Worm (Caenorhabditis elegans) whole organism, L1 larva: ENCODE measurements around the gene C02F12.5.

Experiments used
- C04F5.9 ChIP-seq: sonication (generic microtip); optimal IDR thresholded peaks from 2 replicates; lab custom pipeline; 2016; ENCODE audit warnings: missing genetic modification characterization, missing compliant biosample characterization
- C16A3.4 ChIP-seq: fragments of 150-350 bp; optimal IDR thresholded peaks from 2 replicates; lab custom pipeline; 2014; ENCODE audit warnings: missing biosample characterization, missing genetic modification characterization
- F16B12.6 ChIP-seq: fragments of 150-350 bp; optimal IDR thresholded peaks from 2 replicates; lab custom pipeline; 2014; ENCODE audit warnings: missing biosample characterization, missing genetic modification characterization
- Y116A8C.19 ChIP-seq: sonication (generic microtip); optimal IDR thresholded peaks from 2 replicates; lab custom pipeline; 2016; ENCODE audit warnings: missing compliant biosample characterization, missing genetic modification characterization, borderline replicate concordance
- alr-1 ChIP-seq: fragments of 200-800 bp; sonication (Bioruptor generic); optimal IDR thresholded peaks from 2 replicates; lab custom pipeline; 2018; ENCODE audit warnings: borderline replicate concordance, mild to moderate bottlenecking, missing genetic modification characterization, missing compliant biosample characterization
- aly-2 ChIP-seq: fragments of 150-350 bp; optimal IDR thresholded peaks from 2 replicates; lab custom pipeline; 2014; ENCODE audit warnings: missing biosample characterization, missing genetic modification characterization
- ceh-63 ChIP-seq: fragments of 200-800 bp; sonication (Bioruptor generic); optimal IDR thresholded peaks from 2 replicates; lab custom pipeline; 2018; ENCODE audit warnings: mild to moderate bottlenecking, missing genetic modification characterization, missing compliant biosample characterization
- ceh-8 ChIP-seq: fragments of 200-800 bp; sonication (Bioruptor generic); optimal IDR thresholded peaks from 2 replicates; lab custom pipeline; 2018; ENCODE audit warnings: mild to moderate bottlenecking, missing genetic modification characterization, moderate library complexity, missing compliant biosample characterization
- ceh-82 ChIP-seq, 3 experiments: fragments of 150-350 bp in 1 of 3; sonication (generic microtip) in 2 of 3; optimal IDR thresholded peaks; 2 replicates each; lab custom pipeline; 2014 to 2017; ENCODE audit warnings: missing biosample characterization in 3 of 3, missing genetic modification characterization in 3 of 3
- ceh-88 ChIP-seq: fragments of 200-800 bp; sonication (Bioruptor generic); IDR thresholded peaks from 2 replicates; pipeline ENCODE4 v1.3.6; 2022; ENCODE audit warnings: missing genetic modification characterization, missing compliant biosample characterization
- dpl-1 ChIP-seq, 3 experiments: fragments of 150-350 bp in 2 of 3; sonication (generic microtip) in 1 of 3; optimal IDR thresholded peaks; 2 replicates each; lab custom pipeline; 2014 to 2017; ENCODE audit warnings: missing biosample characterization in 3 of 3, missing genetic modification characterization in 3 of 3, missing genetic modification reagents in 3 of 3
- dsc-1 ChIP-seq: sonication (generic microtip); optimal IDR thresholded peaks from 2 replicates; lab custom pipeline; 2016; ENCODE audit warnings: mild to moderate bottlenecking, missing genetic modification characterization, missing compliant biosample characterization
- egl-27 ChIP-seq, 2 experiments: fragments of 150-350 bp in 1 of 2; sonication (generic microtip); optimal IDR thresholded peaks; 3 replicates each; lab custom pipeline; 2017 to 2018; ENCODE audit warnings: missing biosample characterization in 2 of 2, missing genetic modification characterization in 2 of 2, missing genetic modification reagents in 2 of 2
- elt-2 ChIP-seq: sonication (generic microtip); optimal IDR thresholded peaks from 2 replicates; lab custom pipeline; 2016; ENCODE audit warnings: missing genetic modification characterization, mild to moderate bottlenecking, inconsistent platforms, missing compliant biosample characterization, missing genetic modification reagents
- ets-5 ChIP-seq: fragments of 200-800 bp; sonication (Bioruptor generic); IDR thresholded peaks from 2 replicates; pipeline ENCODE4 v1.3.6; 2022; ENCODE audit warnings: missing genetic modification characterization, missing compliant biosample characterization
- fkh-10 ChIP-seq: sonication (generic microtip); optimal IDR thresholded peaks from 2 replicates; lab custom pipeline; 2017; ENCODE audit warnings: missing biosample characterization, missing genetic modification reagents, missing genetic modification characterization
- fkh-8 ChIP-seq: sonication (generic microtip); optimal IDR thresholded peaks from 2 replicates; lab custom pipeline; 2016; ENCODE audit warnings: mild to moderate bottlenecking, missing genetic modification characterization, missing compliant biosample characterization
- lin-35 ChIP-seq, 2 experiments: fragments of 150-350 bp; optimal IDR thresholded peaks; 2 replicates each; lab custom pipeline; 2014; ENCODE audit warnings: missing biosample characterization in 2 of 2, missing genetic modification characterization in 2 of 2, missing genetic modification reagents in 2 of 2
- lir-3 ChIP-seq: sonication (generic microtip); optimal IDR thresholded peaks from 2 replicates; lab custom pipeline; 2016; ENCODE audit warnings: mild to moderate bottlenecking, missing genetic modification characterization, moderate library complexity, missing compliant biosample characterization; ENCODE audit not compliant: poor library complexity
- lsy-2 ChIP-seq, 2 experiments: fragments of 150-350 bp; optimal IDR thresholded peaks; 2 replicates each; lab custom pipeline; 2014; ENCODE audit warnings: missing biosample characterization in 2 of 2, missing genetic modification characterization in 2 of 2
- mab-9 ChIP-seq: fragments of 200-800 bp; sonication (Bioruptor generic); IDR thresholded peaks from 2 replicates; pipeline ENCODE4 v1.3.6; 2022; ENCODE audit warnings: missing genetic modification reagents, missing genetic modification characterization, missing compliant biosample characterization
- mep-1 ChIP-seq: fragments of 150-350 bp; optimal IDR thresholded peaks from 2 replicates; lab custom pipeline; 2014; ENCODE audit warnings: missing biosample characterization, missing genetic modification characterization
- nhr-12 ChIP-seq: sonication (generic microtip); optimal IDR thresholded peaks from 2 replicates; lab custom pipeline; 2017; ENCODE audit warnings: missing biosample characterization, missing genetic modification characterization
- nhr-20 ChIP-seq: sonication (generic microtip); optimal IDR thresholded peaks from 2 replicates; lab custom pipeline; 2016; ENCODE audit warnings: mild to moderate bottlenecking, missing genetic modification characterization, missing compliant biosample characterization
- nhr-71 ChIP-seq: sonication (generic microtip); optimal IDR thresholded peaks from 2 replicates; lab custom pipeline; 2016; ENCODE audit warnings: mild to moderate bottlenecking, missing genetic modification characterization, moderate library complexity, missing compliant biosample characterization
- nhr-76 ChIP-seq: sonication (generic microtip); optimal IDR thresholded peaks from 2 replicates; lab custom pipeline; 2017; ENCODE audit warnings: missing biosample characterization, missing genetic modification characterization
- nhr-77 ChIP-seq: fragments of 150-350 bp; optimal IDR thresholded peaks from 2 replicates; lab custom pipeline; 2014; ENCODE audit warnings: missing biosample characterization, missing genetic modification characterization
- nhr-85 ChIP-seq: sonication (generic microtip); peaks from one replicate; lab custom pipeline; 2016; ENCODE audit warnings: missing genetic modification characterization, inconsistent platforms, missing compliant biosample characterization
- nhr-90 ChIP-seq: sonication (generic microtip); optimal IDR thresholded peaks from 2 replicates; lab custom pipeline; 2016; ENCODE audit warnings: mild to moderate bottlenecking, missing genetic modification characterization, missing compliant biosample characterization; ENCODE audit not compliant: poor library complexity
- snu-23 ChIP-seq: sonication (generic microtip); optimal IDR thresholded peaks from 2 replicates; lab custom pipeline; 2016; ENCODE audit warnings: missing genetic modification characterization, missing compliant biosample characterization
- sox-4 ChIP-seq: sonication (generic microtip); optimal IDR thresholded peaks from 2 replicates; lab custom pipeline; 2016; ENCODE audit warnings: missing genetic modification characterization, missing compliant biosample characterization
- tbx-2 ChIP-seq: sonication (generic microtip); optimal IDR thresholded peaks from 2 replicates; lab custom pipeline; 2016; ENCODE audit warnings: missing genetic modification characterization, missing compliant biosample characterization
- unc-30 ChIP-seq: sonication (generic microtip); optimal IDR thresholded peaks from 2 replicates; lab custom pipeline; 2017; ENCODE audit warnings: missing biosample characterization, missing genetic modification characterization
- unc-62 ChIP-seq: fragments of 150-350 bp; optimal IDR thresholded peaks from 2 replicates; lab custom pipeline; 2014; ENCODE audit warnings: missing biosample characterization, missing genetic modification reagents, missing genetic modification characterization
- vab-15 ChIP-seq: sonication (generic microtip); optimal IDR thresholded peaks from 2 replicates; lab custom pipeline; 2017; ENCODE audit warnings: missing genotype, mild to moderate bottlenecking, missing genetic modification characterization, missing compliant biosample characterization
- zag-1 ChIP-seq: fragments of 150-350 bp; optimal IDR thresholded peaks from 2 replicates; lab custom pipeline; 2014; ENCODE audit warnings: missing biosample characterization, missing genetic modification characterization
- ztf-11 ChIP-seq, 2 experiments: sonication (generic microtip); optimal IDR thresholded peaks; 2 replicates each; lab custom pipeline; 2016 to 2017; ENCODE audit warnings: missing genetic modification characterization in 2 of 2, missing biosample characterization in 1 of 2, missing compliant biosample characterization in 1 of 2
- ztf-4 ChIP-seq: fragments of 150-350 bp; optimal IDR thresholded peaks from 2 replicates; lab custom pipeline; 2014; ENCODE audit warnings: missing biosample characterization, missing genetic modification characterization

The C02F12.5 gene

ce11 chrX:3678507-3679175 is 6.7 kb upstream of the C02F12.5 start, which contains the start of gene tag-52 (continued):
- TF ChIP-seq ztf-4 (no peak), elt-2 (tag; lab: Kevin White, UChicago) (peak; percentile 86), lin-35 (GFP tag; optimal IDR thresholded peaks at IDR 0.05; lab: Kevin White, UChicago) (peak; percentile 39 to 66), mab-9 (GFP tag; lab: Robert Waterston, UW) (no peak), Y116A8C.19 (tag; lab: Kevin White, UChicago) (no peak), dsc-1 (tag; lab: Kevin White, UChicago) (no peak), nhr-20 (tag; lab: Kevin White, UChicago) (peak; percentile 74), snu-23 (GFP tag; lab: Kevin White, UChicago) (peak; percentile 60), C04F5.9 (tag; lab: Kevin White, UChicago) (no peak), alr-1 (tag; lab: Kevin White, UChicago) (no peak), tbx-2 (tag; lab: Kevin White, UChicago) (peak; percentile 33), nhr-12 (tag; lab: Kevin White, UChicago) (no peak), vab-15 (tag; lab: Kevin White, UChicago) (no peak), ets-5 (no peak), egl-27 (tag; optimal IDR thresholded peaks at IDR 0.05; lab: Kevin White, UChicago) (no peak), dpl-1 (GFP tag; optimal IDR thresholded peaks at IDR 0.05; lab: Kevin White, UChicago) (peak; percentile 27 to 70 (median 48)), aly-2 (no peak), lir-3 (peak; percentile 28), nhr-90 (peak; percentile 39), nhr-85 (peak; percentile 94), ztf-11 (tag; optimal IDR thresholded peaks at IDR 0.05; lab: Kevin White, UChicago) (no peak), ceh-88 (GFP tag; lab: Robert Waterston, UW) (no peak), fkh-10 (GFP tag; lab: Kevin White, UChicago) (no peak), F16B12.6 (peak; percentile 9), nhr-71 (tag; lab: Kevin White, UChicago) (peak; percentile 72), zag-1 (tag; lab: Kevin White, UChicago) (no peak), unc-30 (no peak), mep-1 (tag; lab: Kevin White, UChicago) (peak; percentile 53), ceh-8 (GFP tag; lab: Kevin White, UChicago) (no peak)

- TF ChIP-seq ceh-82 (tag; optimal IDR thresholded peaks at IDR 0.05; lab: Kevin White, UChicago), result no peak
- TF ChIP-seq ceh-63 (GFP tag; lab: Kevin White, UChicago), result peak; percentile 100
- TF ChIP-seq nhr-76 (tag; lab: Kevin White, UChicago), result no peak
Measured at ce11 chrX:3673584-3674108, 1.7 kb upstream of the C02F12.5 start, which contains the start of gene ceh-63. Gene ceh-63 (minus strand): TSS chrX:3674058.

- TF ChIP-seq nhr-77 (tag; lab: Kevin White, UChicago) (no peak), lsy-2 (tag; optimal IDR thresholded peaks at IDR 0.05; lab: Kevin White, UChicago) (no peak), nhr-90 (no peak), dsc-1 (tag; lab: Kevin White, UChicago) (no peak), fkh-8 (tag; lab: Kevin White, UChicago) (peak; percentile 34), C16A3.4 (tag; lab: Kevin White, UChicago) (no peak), unc-62 (no peak), snu-23 (GFP tag; lab: Kevin White, UChicago) (no peak), lir-3 (no peak), sox-4 (tag; lab: Kevin White, UChicago) (peak; percentile 35), nhr-71 (tag; lab: Kevin White, UChicago) (peak; percentile 17)
- TF ChIP-seq, all 84 proteins: peak for 3
Measured at ce11 chrX:3668842-3669241, 3.1 kb downstream of the C02F12.5 start, which contains the start of gene snet-1. Gene snet-1 (minus strand): TSS chrX:3668942.
